Fruit fly (Drosophila melanogaster) whole organism, pupa: ENCODE results near the gene Max.

ENCODE experiments used
- CG8159 ChIP-seq: fragments of 200-800 bp; sonication (Bioruptor generic); optimal IDR thresholded peaks from 3 replicates; lab custom pipeline; 2018; ENCODE audit warnings: missing biosample characterization, mild to moderate bottlenecking, missing genetic modification characterization, moderate library complexity
- EcR ChIP-seq: fragments of 200-800 bp; sonication (Bioruptor generic); optimal IDR thresholded peaks from 3 replicates; lab custom pipeline; 2019; ENCODE audit warnings: missing biosample characterization, missing genetic modification characterization, mild to moderate bottlenecking, moderate library complexity, missing genetic modification reagents

DNA sequence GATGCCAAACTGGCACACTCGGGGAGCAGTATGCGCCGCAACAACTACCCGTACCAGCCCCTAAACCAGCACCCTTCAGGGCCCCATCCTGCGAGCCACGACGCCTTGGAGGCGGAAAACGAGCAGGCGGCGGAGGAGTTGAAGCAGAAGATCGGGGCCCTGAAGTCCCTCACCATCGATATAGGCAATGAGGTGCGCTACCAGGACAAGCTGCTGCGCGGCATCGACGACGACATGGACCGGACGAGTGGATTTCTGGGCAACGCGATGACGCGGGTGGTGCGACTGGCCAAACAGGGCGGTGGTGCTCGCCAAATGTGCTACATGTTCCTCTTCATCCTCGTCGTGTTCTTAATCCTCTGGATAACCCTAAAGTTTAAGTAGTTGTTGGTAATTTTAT is 2.3 kb downstream of the Max start:
- TF ChIP-seq CG8159 (tag; lab: Kevin White, UChicago) = no peak
- TF ChIP-seq EcR (GFP tag; lab: Kevin White, UChicago) = no peak
